Fruit fly (Drosophila melanogaster): Measurements from ENCODE around the gene GlcAT-S.

DNA sequence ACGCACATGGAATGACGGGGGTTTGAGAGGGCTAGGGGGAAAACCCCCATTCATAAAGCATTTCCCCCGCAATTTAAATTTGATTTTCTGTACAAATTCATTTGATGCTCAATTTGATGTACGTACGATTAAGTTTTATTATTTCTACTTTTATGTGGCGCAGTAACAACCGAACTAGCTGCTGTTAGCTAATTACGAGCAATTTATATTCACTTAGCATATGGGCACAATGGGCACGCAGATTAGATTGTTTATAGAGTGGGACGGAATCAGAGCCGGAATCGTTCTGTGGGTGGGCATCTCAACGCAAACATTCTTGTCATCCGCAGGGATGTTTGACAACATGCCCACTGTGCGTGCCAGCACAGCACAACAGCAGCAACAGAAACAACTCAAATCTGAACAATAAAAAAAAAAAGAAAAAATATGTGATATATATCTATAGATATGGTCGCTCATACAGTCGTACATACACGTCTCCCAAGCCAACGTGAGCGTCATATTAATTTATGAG is 54.7 kb downstream of the GlcAT-S start:
- TF ChIP-seq kay (GFP tag; ENCODE audit: borderline replicate concordance) (no peak), cic (GFP tag; optimal IDR thresholded peaks at IDR 0.05) (no peak), cnc (optimal IDR thresholded peaks at IDR 0.05) (no peak), CG7045 (GFP tag; optimal IDR thresholded peaks at IDR 0.05) (no peak), CG11617 (GFP tag; optimal IDR thresholded peaks at IDR 0.05) (no peak), CG1620 (GFP tag; optimal IDR thresholded peaks at IDR 0.05) (no peak), Hr96 (GFP tag; optimal IDR thresholded peaks at IDR 0.05) (no peak), tj (GFP tag; optimal IDR thresholded peaks at IDR 0.05) (no peak), pad (GFP tag; optimal IDR thresholded peaks at IDR 0.05) (no peak)

Data from whole organism, adult.